Worm (Caenorhabditis elegans): Measurements from ENCODE around the gene F25D1.5.

DNA sequence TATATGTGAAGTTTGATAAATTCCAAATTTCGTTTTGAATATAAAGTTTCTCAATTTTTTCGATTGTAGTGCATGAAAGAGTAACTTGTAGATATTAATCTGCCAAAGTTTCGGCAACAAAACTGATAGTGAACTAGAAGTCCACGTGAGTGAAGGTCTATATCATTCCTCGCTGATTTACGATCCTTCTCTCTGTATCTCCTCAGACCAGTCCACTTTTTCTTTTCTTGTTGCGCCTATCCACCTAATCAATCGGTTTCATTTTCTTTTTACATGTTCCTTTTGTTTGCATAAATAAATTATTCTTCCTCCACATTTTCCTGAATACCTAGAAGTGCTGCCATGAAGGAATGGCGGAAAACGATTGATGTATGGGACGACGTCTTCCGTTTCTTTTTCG lies 17.6 kb upstream of the F25D1.5 start:
- TF ChIP-seq pag-3 (tag; optimal IDR thresholded peaks at IDR 0.05; ENCODE audit: borderline replicate concordance) (no peak), K02D7.2 (tag; optimal IDR thresholded peaks at IDR 0.05) (no peak), lim-6 (tag; optimal IDR thresholded peaks at IDR 0.05) (no peak), pqm-1 (tag; optimal IDR thresholded peaks at IDR 0.05) (no peak), dve-1 (tag; optimal IDR thresholded peaks at IDR 0.05) (no peak), pha-4 (tag; optimal IDR thresholded peaks at IDR 0.05) (no peak), ahr-1 (tag; optimal IDR thresholded peaks at IDR 0.05) (no peak)
